Worm (Caenorhabditis elegans): ENCODE measurements around the gene egl-36.

egl-36 gene

ce11 chrX:10772763-10773162 lies 38.6 kb downstream of the egl-36 start (continued):
- TF ChIP-seq unc-30 (tag; optimal IDR thresholded peaks at IDR 0.05) (no peak), nhr-12 (tag; optimal IDR thresholded peaks at IDR 0.05) (no peak), ces-1 (GFP tag; optimal IDR thresholded peaks at IDR 0.05) (no peak), unc-62 (GFP tag; optimal IDR thresholded peaks at IDR 0.05) (no peak), swsn-7 (tag; optimal IDR thresholded peaks at IDR 0.05) (no peak), C34B4.2 (tag; optimal IDR thresholded peaks at IDR 0.05) (no peak), nhr-90 (tag; optimal IDR thresholded peaks at IDR 0.05; ENCODE audit: poor library complexity) (peak; percentile 73), zip-4 (GFP tag; optimal IDR thresholded peaks at IDR 0.05) (no peak), ama-1 (optimal IDR thresholded peaks at IDR 0.05) (no peak), nhr-20 (tag; optimal IDR thresholded peaks at IDR 0.05) (peak; percentile 80), fkh-4 (tag; optimal IDR thresholded peaks at IDR 0.05; ENCODE audit: borderline replicate concordance) (peak; percentile 22), fkh-10 (GFP tag; optimal IDR thresholded peaks at IDR 0.05) (no peak), efl-1 (optimal IDR thresholded peaks at IDR 0.05) (no peak), efl-1 (GFP tag; optimal IDR thresholded peaks at IDR 0.05 in 1 of 2) (peak in 1 of 2 experiments; percentile 78), mef-2 (tag; optimal IDR thresholded peaks at IDR 0.05) (no peak), skn-1 (tag; optimal IDR thresholded peaks at IDR 0.05) (peak; percentile 25), unc-130 (tag; optimal IDR thresholded peaks at IDR 0.05) (peak; percentile 41), lin-15B (tag; optimal IDR thresholded peaks at IDR 0.05) (no peak), C16A3.4 (tag; optimal IDR thresholded peaks at IDR 0.05) (peak; percentile 37), lin-35 (GFP tag; optimal IDR thresholded peaks at IDR 0.05) (peak in 1 of 2 experiments; percentile 64), sox-4 (tag; optimal IDR thresholded peaks at IDR 0.05) (no peak), elt-3 (tag; optimal IDR thresholded peaks at IDR 0.05) (peak in 3 of 6 experiments; percentile 49 to 91 (median 82)), tbx-2 (tag; optimal IDR thresholded peaks at IDR 0.05) (peak; percentile 63), hlh-4 (tag; optimal IDR thresholded peaks at IDR 0.05) (no peak), grh-1 (GFP tag; IDR thresholded peaks at IDR 0.05) (peak; percentile 34; the same call in 1 of the 2 replicates), lin-14 (GFP tag; optimal IDR thresholded peaks at IDR 0.05) (peak; percentile 51), isw-1 (GFP tag; IDR thresholded peaks at IDR 0.05) (no peak), nhr-85 (tag) (peak; percentile 93), rnt-1 (tag; optimal IDR thresholded peaks at IDR 0.05) (no peak), fkh-8 (tag; optimal IDR thresholded peaks at IDR 0.05) (no peak), mdl-1 (tag; optimal IDR thresholded peaks at IDR 0.05) (peak in 1 of 2 experiments; percentile 33), irx-1 (tag; optimal IDR thresholded peaks at IDR 0.05) (no peak)

ce11 chrX:10774865-10775264 lies 40.7 kb downstream of the egl-36 start:
- TF ChIP-seq snpc-4 (tag; optimal IDR thresholded peaks at IDR 0.05): no peak
- TF ChIP-seq nhr-19 (GFP tag; conservative IDR thresholded peaks at IDR 0.05): no peak
- TF ChIP-seq pag-3 (tag; optimal IDR thresholded peaks at IDR 0.05; ENCODE audit: borderline replicate concordance, insufficient read depth): no peak
- no peak for TF ChIP-seq fkh-8 (tag; optimal IDR thresholded peaks at IDR 0.05)
- TF ChIP-seq elt-3 (tag; optimal IDR thresholded peaks at IDR 0.05): no peak
- no peak for TF ChIP-seq ceh-82 (tag; optimal IDR thresholded peaks at IDR 0.05)
- TF ChIP-seq ceh-88 (GFP tag; IDR thresholded peaks at IDR 0.05): no peak
- no peak for TF ChIP-seq ztf-4 (tag; optimal IDR thresholded peaks at IDR 0.05)
- TF ChIP-seq unc-86 (tag; optimal IDR thresholded peaks at IDR 0.05): no peak
- no peak for TF ChIP-seq pax-3 (tag; optimal IDR thresholded peaks at IDR 0.05)
- no peak for TF ChIP-seq lin-15B (tag; optimal IDR thresholded peaks at IDR 0.05)
- TF ChIP-seq ztf-11 (tag; optimal IDR thresholded peaks at IDR 0.05): no peak
- TF ChIP-seq tbx-2 (tag; optimal IDR thresholded peaks at IDR 0.05): no peak
- TF ChIP-seq F16B12.6 (tag; optimal IDR thresholded peaks at IDR 0.05): no peak
- no peak for TF ChIP-seq blmp-1 (tag; optimal IDR thresholded peaks at IDR 0.05)
- TF ChIP-seq lir-3 (tag; optimal IDR thresholded peaks at IDR 0.05; ENCODE audit: poor library complexity): no peak
- TF ChIP-seq C16A3.4 (tag; optimal IDR thresholded peaks at IDR 0.05): no peak
- TF ChIP-seq lin-14 (GFP tag; optimal IDR thresholded peaks at IDR 0.05): no peak
